Worm (Caenorhabditis elegans) whole organism, young adult: ENCODE measurements around the gene C08B6.3.
A peak's percentile ranks its signal among the peaks of the same experiment; 100 is the strongest.

Experiments
- B0019.2 ChIP-seq: fragments of 200-800 bp; sonication (Bioruptor generic); conservative IDR thresholded peaks from 2 replicates; pipeline ENCODE4 v1.3.6; 2022; ENCODE audit warnings: missing genetic modification reagents, missing genetic modification characterization, missing compliant biosample characterization
- B0336.3 ChIP-seq: fragments of 200-800 bp; sonication (Bioruptor generic); IDR thresholded peaks from 2 replicates; pipeline ENCODE4 v1.3.6; 2022; ENCODE audit warnings: missing genetic modification characterization, missing compliant biosample characterization
- C17E4.6 ChIP-seq: fragments of 200-800 bp; sonication (Bioruptor generic); IDR thresholded peaks from 2 replicates; pipeline ENCODE4 v1.3.6; 2022; ENCODE audit warnings: missing genetic modification reagents, missing genetic modification characterization, missing compliant biosample characterization
- F23B12.7 ChIP-seq: sonication (generic microtip); optimal IDR thresholded peaks from 2 replicates; lab custom pipeline; 2017; ENCODE audit warnings: missing genetic modification characterization, mild to moderate bottlenecking, missing compliant biosample characterization, antibody characterized with exemption, moderate library complexity; ENCODE audit not compliant: insufficient read depth
- K11D2.4 ChIP-seq: fragments of 200-800 bp; sonication (Bioruptor generic); IDR thresholded peaks from 2 replicates; pipeline ENCODE4 v1.3.6; 2022; ENCODE audit warnings: missing genetic modification reagents, missing genetic modification characterization, missing compliant biosample characterization
- T07F8.4 ChIP-seq: sonication (generic microtip); optimal IDR thresholded peaks from 2 replicates; lab custom pipeline; 2016; ENCODE audit warnings: mild to moderate bottlenecking, missing genetic modification characterization, moderate library complexity, missing compliant biosample characterization
- T26A5.8 ChIP-seq: sonication (generic microtip); optimal IDR thresholded peaks from 2 replicates; lab custom pipeline; 2016; ENCODE audit warnings: missing genetic modification characterization, missing compliant biosample characterization
- Y53G8AR.9 ChIP-seq: fragments of 200-800 bp; sonication (Bioruptor generic); conservative IDR thresholded peaks from 2 replicates; pipeline ENCODE4 v1.3.6; 2022; ENCODE audit warnings: missing genetic modification reagents, missing genetic modification characterization, missing compliant biosample characterization
- Y56A3A.18 ChIP-seq: fragments of 200-800 bp; sonication (Bioruptor generic); IDR thresholded peaks from 2 replicates; pipeline ENCODE4 v1.3.6; 2022; ENCODE audit warnings: missing genetic modification reagents, missing genetic modification characterization, missing compliant biosample characterization
- Y67H2A.10 ChIP-seq: fragments of 200-800 bp; sonication (Bioruptor generic); conservative IDR thresholded peaks from 2 replicates; pipeline ENCODE4 v1.3.6; 2022; ENCODE audit warnings: missing genetic modification reagents, missing genetic modification characterization, missing compliant biosample characterization
- ama-1 ChIP-seq, 3 experiments: fragments of 150-350 bp in 1 of 3; sonication (generic microtip) in 2 of 3; optimal IDR thresholded peaks; 2 replicates each; lab custom pipeline; 2014 to 2018; ENCODE audit warnings: missing biosample characterization in 2 of 3, missing genetic modification characterization in 2 of 3, missing genetic modification reagents in 2 of 3
- atf-7 ChIP-seq: sonication (generic microtip); optimal IDR thresholded peaks from 2 replicates; lab custom pipeline; 2017; ENCODE audit warnings: mild to moderate bottlenecking, missing genetic modification characterization, missing compliant biosample characterization
- cebp-1 ChIP-seq, 2 experiments: fragments of 200-800 bp in 1 of 2; sonication (Bioruptor generic) in 1 of 2; sonication (generic microtip) in 1 of 2; IDR thresholded peaks in 1 of 2; optimal IDR thresholded peaks in 1 of 2; 2 replicates each; pipeline versions ENCODE4 v1.3.6 to Lab custom; 2017 to 2022; ENCODE audit warnings: missing compliant biosample characterization in 2 of 2, missing genetic modification characterization in 2 of 2, mild to moderate bottlenecking in 1 of 2, missing genetic modification reagents in 1 of 2, moderate library complexity in 1 of 2
- dox-1 ChIP-seq: fragments of 200-800 bp; sonication (Bioruptor generic); IDR thresholded peaks from 2 replicates; pipeline ENCODE4 v1.3.6; 2022; ENCODE audit warnings: missing genetic modification reagents, missing genetic modification characterization, missing compliant biosample characterization
- dpl-1 ChIP-seq: fragments of 150-350 bp; optimal IDR thresholded peaks from 2 replicates; lab custom pipeline; 2014; ENCODE audit warnings: missing biosample characterization, missing genetic modification reagents, missing genetic modification characterization
- efl-1 ChIP-seq: fragments of 150-350 bp; optimal IDR thresholded peaks from 2 replicates; lab custom pipeline; 2014; ENCODE audit warnings: missing biosample characterization, missing genetic modification reagents, missing genetic modification characterization
- egl-44 ChIP-seq: fragments of 200-800 bp; sonication (Bioruptor generic); IDR thresholded peaks from 2 replicates; pipeline ENCODE4 v1.3.6; 2022; ENCODE audit warnings: missing genetic modification reagents, missing genetic modification characterization, missing compliant biosample characterization
- ekl-4 ChIP-seq: fragments of 200-800 bp; sonication (Bioruptor generic); IDR thresholded peaks from 2 replicates; pipeline ENCODE4 v1.3.6; 2022; ENCODE audit warnings: missing genetic modification reagents, missing genetic modification characterization, missing compliant biosample characterization
- ets-4 ChIP-seq: fragments of 200-800 bp; sonication (Bioruptor generic); optimal IDR thresholded peaks from 2 replicates; lab custom pipeline; 2018; ENCODE audit warnings: mild to moderate bottlenecking, missing genetic modification characterization, missing compliant biosample characterization
- hlh-12 ChIP-seq: sonication (generic microtip); optimal IDR thresholded peaks from 2 replicates; lab custom pipeline; 2016; ENCODE audit warnings: missing genetic modification characterization, missing compliant biosample characterization
- hlh-26 ChIP-seq: fragments of 200-800 bp; sonication (Bioruptor generic); conservative IDR thresholded peaks from 2 replicates; pipeline ENCODE4 v1.3.6; 2022; ENCODE audit warnings: missing genetic modification reagents, missing genetic modification characterization, missing compliant biosample characterization
- let-607 ChIP-seq, 2 experiments: fragments of 200-800 bp in 1 of 2; sonication (Bioruptor generic) in 1 of 2; sonication (generic microtip) in 1 of 2; optimal IDR thresholded peaks; 2 replicates each; lab custom pipeline; 2016 to 2018; ENCODE audit warnings: mild to moderate bottlenecking in 2 of 2, missing compliant biosample characterization in 2 of 2, missing genetic modification characterization in 2 of 2, moderate library complexity in 2 of 2, missing genotype in 1 of 2
- lin-40 ChIP-seq: sonication (generic microtip); optimal IDR thresholded peaks from 2 replicates; lab custom pipeline; 2016; ENCODE audit warnings: missing genetic modification characterization, mild to moderate bottlenecking, missing compliant biosample characterization, missing genotype, missing genetic modification reagents
- madf-6 ChIP-seq: fragments of 200-800 bp; sonication (Bioruptor generic); IDR thresholded peaks from 2 replicates; pipeline ENCODE4 v1.3.6; 2022; ENCODE audit warnings: missing genetic modification reagents, missing genetic modification characterization, missing compliant biosample characterization
- nfyb-1 ChIP-seq: fragments of 200-800 bp; sonication (Bioruptor generic); IDR thresholded peaks from 2 replicates; pipeline ENCODE4 v1.3.6; 2022; ENCODE audit warnings: missing genetic modification reagents, missing genetic modification characterization, missing compliant biosample characterization
- nhr-80 ChIP-seq: sonication (generic microtip); optimal IDR thresholded peaks from 2 replicates; lab custom pipeline; 2016; ENCODE audit warnings: missing genetic modification characterization, missing compliant biosample characterization
- nhr-90 ChIP-seq: sonication (generic microtip); optimal IDR thresholded peaks from 2 replicates; lab custom pipeline; 2016; ENCODE audit warnings: missing genotype, mild to moderate bottlenecking, missing genetic modification characterization, missing compliant biosample characterization
- sea-2 ChIP-seq: fragments of 200-800 bp; sonication (Bioruptor generic); IDR thresholded peaks from 2 replicates; pipeline ENCODE4 v1.3.6; 2022; ENCODE audit warnings: missing genetic modification characterization, missing compliant biosample characterization
- somi-1 ChIP-seq: fragments of 200-800 bp; sonication (Bioruptor generic); optimal IDR thresholded peaks from 2 replicates; lab custom pipeline; 2018; ENCODE audit warnings: mild to moderate bottlenecking, missing genetic modification characterization, missing compliant biosample characterization
- tlf-1 ChIP-seq: fragments of 200-800 bp; sonication (Bioruptor generic); optimal IDR thresholded peaks from 2 replicates; lab custom pipeline; 2018; ENCODE audit warnings: mild to moderate bottlenecking, missing genetic modification characterization, missing compliant biosample characterization
- unc-62 ChIP-seq: fragments of 150-350 bp; optimal IDR thresholded peaks from 2 replicates; lab custom pipeline; 2014; ENCODE audit warnings: missing biosample characterization, missing genetic modification reagents, missing genetic modification characterization
- zfh-2 ChIP-seq: fragments of 200-800 bp; sonication (Bioruptor generic); conservative IDR thresholded peaks from 2 replicates; pipeline ENCODE4 v1.3.6; 2022; ENCODE audit warnings: missing genetic modification reagents, missing genetic modification characterization, missing compliant biosample characterization
- zim-3 ChIP-seq: sonication (generic microtip); optimal IDR thresholded peaks from 2 replicates; lab custom pipeline; 2017; ENCODE audit warnings: mild to moderate bottlenecking, missing genetic modification characterization, moderate library complexity, missing compliant biosample characterization
- ztf-25 ChIP-seq: fragments of 200-800 bp; sonication (Bioruptor generic); IDR thresholded peaks from 2 replicates; pipeline ENCODE4 v1.3.6; 2022; ENCODE audit warnings: missing genetic modification reagents, missing genetic modification characterization, missing compliant biosample characterization

The C08B6.3 gene

ce11 chrV:10112187-10112586, at the start of gene C08B6.3:
Gene C08B6.3, minus strand, starts transcription at chrV:10112287.
- TF ChIP-seq Y53G8AR.9 (GFP tag; lab: Robert Waterston, UW), result no peak
- TF ChIP-seq T07F8.4 (tag; lab: Kevin White, UChicago), result no peak
- TF ChIP-seq sea-2 (GFP tag; lab: Robert Waterston, UW), result no peak
- no peak for TF ChIP-seq T26A5.8 (tag; lab: Kevin White, UChicago)
- no peak for TF ChIP-seq hlh-12 (tag; lab: Kevin White, UChicago)
- TF ChIP-seq K11D2.4 (GFP tag; lab: Robert Waterston, UW), result no peak
- no peak for TF ChIP-seq B0336.3 (GFP tag; lab: Robert Waterston, UW)
- no peak for TF ChIP-seq ekl-4 (GFP tag; lab: Robert Waterston, UW)
- TF ChIP-seq egl-44 (GFP tag; lab: Robert Waterston, UW), result no peak
- no peak for TF ChIP-seq somi-1 (GFP tag; lab: Kevin White, UChicago)
- no peak for TF ChIP-seq B0019.2
- no peak for TF ChIP-seq madf-6 (GFP tag; lab: Robert Waterston, UW)
- TF ChIP-seq cebp-1 (GFP tag; IDR thresholded peaks at IDR 0.05; lab: Robert Waterston, UW), result no peak
- no peak for TF ChIP-seq cebp-1 (tag; optimal IDR thresholded peaks at IDR 0.05; lab: Kevin White, UChicago)
- TF ChIP-seq F23B12.7 (tag; lab: Kevin White, UChicago), result no peak
- no peak for TF ChIP-seq ztf-25 (GFP tag; lab: Robert Waterston, UW)

- TF ChIP-seq C17E4.6 (no peak), let-607 (tag; optimal IDR thresholded peaks at IDR 0.05; lab: Kevin White, UChicago) (peak; percentile 71 to 80), ets-4 (GFP tag; lab: Kevin White, UChicago) (peak; percentile 47), efl-1 (GFP tag; lab: Kevin White, UChicago) (no peak), Y56A3A.18 (no peak), atf-7 (tag; lab: Kevin White, UChicago) (peak; percentile 54), nhr-90 (peak; percentile 26), hlh-26 (no peak), unc-62 (peak; percentile 5), nfyb-1 (GFP tag; lab: Robert Waterston, UW) (0 out of 2 replicates have a peak, but pooled peaks have one; percentile 25), nhr-80 (tag; lab: Kevin White, UChicago) (peak; percentile 92)
These were observed 48.9 kb upstream of the C08B6.3 start, which contains the start of gene C51E3.10 for ce11 chrV:10160954-10161353. Gene C51E3.10, minus strand, starts transcription at chrV:10161134.

DNA sequence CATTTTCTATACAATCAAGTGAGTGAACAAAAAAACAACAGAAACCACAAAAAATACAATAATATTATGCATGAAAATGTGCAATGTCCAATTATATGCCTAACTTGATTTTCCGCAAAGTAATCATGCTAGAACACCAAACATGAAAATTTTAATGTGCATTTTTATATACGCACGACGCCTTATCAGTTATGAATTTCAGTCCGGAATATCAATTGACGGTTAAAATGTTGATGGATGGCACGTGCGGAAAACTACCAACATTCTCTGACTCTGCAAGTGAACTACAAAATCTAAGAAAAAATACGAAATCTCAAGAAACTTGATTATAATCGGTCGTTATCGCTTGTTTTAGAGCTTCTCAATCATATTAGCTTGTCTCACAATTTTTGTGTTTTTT, 47.9 kb upstream of the C08B6.3 start:
- TF ChIP-seq dox-1 (GFP tag; lab: Robert Waterston, UW) (no peak), nhr-80 (tag; lab: Kevin White, UChicago) (peak; percentile 56)

ce11 chrV:10158528-10158927, 46.4 kb upstream of the C08B6.3 start, which contains the start of gene srsx-30:
Gene srsx-30, plus strand, starts transcription at chrV:10158828.
- TF ChIP-seq dpl-1 (GFP tag; lab: Kevin White, UChicago), result no peak
- TF ChIP-seq efl-1 (GFP tag; lab: Kevin White, UChicago), result no peak
- no peak for TF ChIP-seq zfh-2
- no peak for TF ChIP-seq lin-40 (tag; lab: Kevin White, UChicago)
- no peak for TF ChIP-seq zim-3 (tag; lab: Kevin White, UChicago)
- TF ChIP-seq tlf-1 (GFP tag; lab: Kevin White, UChicago), result no peak
- no peak for TF ChIP-seq Y67H2A.10 (GFP tag; lab: Robert Waterston, UW)
- TF ChIP-seq ama-1 (optimal IDR thresholded peaks at IDR 0.05; lab: Kevin White, UChicago), result no peak
- TF ChIP-seq ama-1 (GFP tag; optimal IDR thresholded peaks at IDR 0.05; lab: Kevin White, UChicago), result no peak
